Fruit fly (Drosophila melanogaster): Measurements from ENCODE around the gene CG14445.

CG14445 gene

DNA sequence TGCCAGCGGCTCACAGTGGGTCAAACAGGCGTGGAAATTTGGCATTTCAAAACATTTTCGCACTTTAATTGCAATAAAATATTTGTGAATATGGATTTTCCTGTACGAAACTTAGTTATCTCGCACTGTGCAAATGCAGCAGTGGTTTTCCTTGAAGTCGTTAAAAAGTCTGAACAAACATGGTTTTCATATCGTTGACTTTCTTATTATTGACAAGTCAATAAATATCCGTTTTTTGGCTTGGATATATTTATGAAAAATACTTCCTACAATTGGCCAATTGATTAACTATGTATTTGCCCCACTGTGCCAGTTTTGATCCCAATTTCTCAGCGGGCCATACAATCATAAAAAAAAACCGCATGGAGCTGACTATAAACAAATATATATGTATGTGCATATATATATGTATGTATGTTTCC, 28.4 kb downstream of the CG14445 start (continued):
- peak; percentile 94 for TF ChIP-seq maf-S (GFP tag; optimal IDR thresholded peaks at IDR 0.05)
- TF ChIP-seq ash1 (GFP tag; optimal IDR thresholded peaks at IDR 0.05) = no peak
- no peak for TF ChIP-seq pita (GFP tag; optimal IDR thresholded peaks at IDR 0.05)
- TF ChIP-seq CG32767 (GFP tag; IDR thresholded peaks at IDR 0.05) = peak; percentile 96
- TF ChIP-seq Rx (GFP tag; IDR thresholded peaks at IDR 0.05) = peak; percentile 91
- peak; percentile 87 for TF ChIP-seq CG10565 (GFP tag; optimal IDR thresholded peaks at IDR 0.05)
- peak; percentile 96 for TF ChIP-seq Hr3 (GFP tag; optimal IDR thresholded peaks at IDR 0.05)
- TF ChIP-seq CG7745 (tag; optimal IDR thresholded peaks at IDR 0.05) = no peak
- TF ChIP-seq NK7.1 (GFP tag; optimal IDR thresholded peaks at IDR 0.05) = peak; percentile 90
- peak; percentile 91 for TF ChIP-seq pho (GFP tag; optimal IDR thresholded peaks at IDR 0.05)
- peak; percentile 98 for TF ChIP-seq tio (GFP tag; optimal IDR thresholded peaks at IDR 0.05)
- no peak for TF ChIP-seq Dfd (GFP tag; optimal IDR thresholded peaks at IDR 0.05)
- TF ChIP-seq CG3065 (GFP tag; optimal IDR thresholded peaks at IDR 0.05) = peak; percentile 91
- TF ChIP-seq pum (GFP tag; optimal IDR thresholded peaks at IDR 0.05) = peak; percentile 96
- peak; percentile 97 for TF ChIP-seq CG6689 (GFP tag; IDR thresholded peaks at IDR 0.05)
- peak; percentile 96 for TF ChIP-seq unpg (GFP tag; optimal IDR thresholded peaks at IDR 0.05)
- no peak for TF ChIP-seq CG42726 (GFP tag; IDR thresholded peaks at IDR 0.05; ENCODE audit: partially characterized antibody)
- TF ChIP-seq CG12744 (GFP tag; optimal IDR thresholded peaks at IDR 0.05) = peak; percentile 84
- peak; percentile 98 for TF ChIP-seq nmo (GFP tag; optimal IDR thresholded peaks at IDR 0.05)
- peak; percentile 93 for TF ChIP-seq danr (GFP tag; IDR thresholded peaks at IDR 0.05)
- TF ChIP-seq crc (GFP tag; optimal IDR thresholded peaks at IDR 0.05) = peak; percentile 95
- TF ChIP-seq BtbVII (GFP tag; optimal IDR thresholded peaks at IDR 0.05) = peak; percentile 94
- TF ChIP-seq hb (GFP tag; IDR thresholded peaks at IDR 0.05; ENCODE audit: partially characterized antibody) = 0 out of 3 replicates have a peak, but pooled peaks have one; percentile 36
- peak; percentile 94 for TF ChIP-seq HLH3B (GFP tag; IDR thresholded peaks at IDR 0.05)
- TF ChIP-seq E2f1 (GFP tag; IDR thresholded peaks at IDR 0.05) = peak; percentile 93
- TF ChIP-seq CG14860 (GFP tag; IDR thresholded peaks at IDR 0.05; ENCODE audit: partially characterized antibody) = peak; percentile 52; the same call in 2 of the 3 replicates
- peak; percentile 92 for TF ChIP-seq row (GFP tag; IDR thresholded peaks at IDR 0.05)
- no peak for TF ChIP-seq zen2 (GFP tag; IDR thresholded peaks at IDR 0.05; ENCODE audit: partially characterized antibody)
- peak; percentile 82 for TF ChIP-seq CG11696 (GFP tag; IDR thresholded peaks at IDR 0.05)
- no peak for TF ChIP-seq Lpt (GFP tag; optimal IDR thresholded peaks at IDR 0.05)
- TF ChIP-seq Gsc (GFP tag; IDR thresholded peaks at IDR 0.05) = peak; percentile 84
- TF ChIP-seq esg (GFP tag; conservative IDR thresholded peaks at IDR 0.05) = peak; percentile 94
- TF ChIP-seq CG5245 (GFP tag; optimal IDR thresholded peaks at IDR 0.05) = peak; percentile 94
- peak; percentile 93 for TF ChIP-seq Ada2b (GFP tag; IDR thresholded peaks at IDR 0.05)
- TF ChIP-seq Oli (tag; optimal IDR thresholded peaks at IDR 0.05) = peak; percentile 99
- TF ChIP-seq CG2202 (tag; optimal IDR thresholded peaks at IDR 0.05) = peak; percentile 82
- peak; percentile 96 for TF ChIP-seq CG9727 (GFP tag; optimal IDR thresholded peaks at IDR 0.05)
- peak; percentile 72 for TF ChIP-seq CTCF (GFP tag; optimal IDR thresholded peaks at IDR 0.05)
- TF ChIP-seq btn (GFP tag; optimal IDR thresholded peaks at IDR 0.05) = peak; percentile 92
- TF ChIP-seq CG1233 (GFP tag; optimal IDR thresholded peaks at IDR 0.05) = peak; percentile 91
- TF ChIP-seq lov (optimal IDR thresholded peaks at IDR 0.05) = no peak
- peak; percentile 89 for TF ChIP-seq lov (GFP tag; IDR thresholded peaks at IDR 0.05)
- TF ChIP-seq Hr78 (GFP tag; optimal IDR thresholded peaks at IDR 0.05) = peak in 1 of 2 experiments; percentile 89
- peak; percentile 90 for TF ChIP-seq CG10267 (tag; optimal IDR thresholded peaks at IDR 0.05)
- TF ChIP-seq tgo (GFP tag; IDR thresholded peaks at IDR 0.05) = peak; percentile 95
- peak; percentile 94 for TF ChIP-seq CG17385 (GFP tag; optimal IDR thresholded peaks at IDR 0.05)
- peak; percentile 87 for TF ChIP-seq CrebB (tag; optimal IDR thresholded peaks at IDR 0.05)
- TF ChIP-seq Dek (tag; optimal IDR thresholded peaks at IDR 0.05) = peak; percentile 90
- TF ChIP-seq Dip2 (GFP tag; IDR thresholded peaks at IDR 0.05) = peak; percentile 65
- peak; percentile 94 for TF ChIP-seq CG14050 (GFP tag; IDR thresholded peaks at IDR 0.05)
- TF ChIP-seq CG10209 (GFP tag; optimal IDR thresholded peaks at IDR 0.05) = peak; percentile 96
- peak; percentile 96 for TF ChIP-seq jing (GFP tag; optimal IDR thresholded peaks at IDR 0.05)

All from whole organism, embryonic.